Worm (Caenorhabditis elegans) whole organism, L4/young adult: ENCODE results near the gene nspb-8.

Experiments used
- W03F9.2 ChIP-seq: fragments of 150-350 bp; optimal IDR thresholded peaks from 2 replicates; lab custom pipeline; 2014; ENCODE audit warnings: missing biosample characterization, missing genetic modification characterization
- dao-5 ChIP-seq: sonication (generic microtip); optimal IDR thresholded peaks from 2 replicates; lab custom pipeline; 2016; ENCODE audit warnings: missing genotype, missing genetic modification characterization, moderate library complexity, missing compliant biosample characterization
- him-1 ChIP-seq: sonication (generic microtip); optimal IDR thresholded peaks from 2 replicates; lab custom pipeline; 2016; ENCODE audit warnings: missing genotype, missing genetic modification reagents, missing genetic modification characterization, missing compliant biosample characterization

DNA sequence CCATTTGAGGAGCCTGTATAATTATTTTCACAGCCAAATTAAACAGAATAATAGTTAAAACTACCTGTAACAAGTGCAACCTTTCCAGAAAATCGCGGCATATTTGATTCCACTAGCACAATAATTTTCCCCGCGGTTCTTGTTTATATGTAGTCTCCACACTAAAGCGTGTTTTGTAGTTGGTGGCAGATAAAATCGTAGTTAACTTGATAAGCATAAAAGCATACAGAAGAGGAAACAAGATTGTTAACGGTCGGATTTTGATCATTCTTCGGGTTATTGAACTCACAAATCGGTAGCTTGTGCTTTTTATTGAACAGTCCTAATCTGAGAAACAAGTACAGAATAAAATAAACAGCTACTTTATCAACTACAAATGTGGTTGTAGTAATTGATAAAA is 7.0 kb upstream of the nspb-8 start, which contains the start of gene C01G12.5:
- no peak for TF ChIP-seq him-1
- TF ChIP-seq W03F9.2, result no peak
- TF ChIP-seq dao-5, result no peak
